Worm (Caenorhabditis elegans) whole organism, L2 larva: ENCODE data around the gene ZK550.6.
A peak's percentile ranks its signal among the peaks of the same experiment; 100 is the strongest.

Experiments used
- blmp-1 ChIP-seq: sonication (generic microtip); optimal IDR thresholded peaks from 2 replicates; lab custom pipeline; 2017; ENCODE audit warnings: missing genetic modification characterization, mild to moderate bottlenecking, missing compliant biosample characterization, antibody characterized with exemption, moderate library complexity; ENCODE audit not compliant: insufficient read depth
- egl-27 ChIP-seq: sonication (generic microtip); optimal IDR thresholded peaks from 3 replicates; lab custom pipeline; 2017; ENCODE audit warnings: missing biosample characterization, missing genetic modification reagents, missing genetic modification characterization
- peb-1 ChIP-seq: fragments of 150-350 bp; optimal IDR thresholded peaks from 2 replicates; lab custom pipeline; 2014; ENCODE audit warnings: missing biosample characterization, missing genetic modification characterization
- unc-55 ChIP-seq: fragments of 150-350 bp; sonication (generic microtip); optimal IDR thresholded peaks from 3 replicates; lab custom pipeline; 2014; ENCODE audit warnings: missing biosample characterization, missing genetic modification reagents, missing genetic modification characterization

The ZK550.6 gene

DNA sequence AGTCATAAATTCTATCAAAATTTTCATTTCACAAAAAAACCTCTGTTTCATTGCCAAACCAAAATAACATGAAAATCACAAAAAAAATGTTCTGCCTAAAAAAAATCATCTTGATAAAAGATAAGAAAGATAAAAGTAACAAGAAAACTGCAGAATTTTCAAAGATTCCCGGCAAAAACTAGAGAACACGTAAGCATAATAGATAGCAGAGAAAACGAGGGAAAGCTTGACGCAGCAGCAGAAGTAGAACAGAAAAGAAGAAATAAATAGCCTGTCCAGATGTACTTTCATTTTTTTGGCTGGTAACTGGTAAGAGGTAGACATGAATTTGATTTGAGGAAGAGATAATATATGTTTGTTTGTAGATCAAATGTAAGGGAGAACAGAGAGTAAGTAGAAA lies 51.5 kb downstream of the ZK550.6 start:
- TF ChIP-seq blmp-1 (tag; lab: Kevin White, UChicago) (peak; percentile 3), egl-27 (tag; lab: Kevin White, UChicago) (no peak), peb-1 (tag; lab: Kevin White, UChicago) (no peak), unc-55 (GFP tag; lab: Kevin White, UChicago) (peak; percentile 38)
- TF ChIP-seq, all 48 proteins: peak for 2
